Comparison of ENCODE assay signal across 5 worm cellular contexts in genomic region chrIV:682726-683340, ce11.
TF ChIP-seq lines count a peak whose summit lies in the region.

No protein-coding gene starts in this region.

TF ChIP-seq in whole organism, L1 larva, 84 proteins besides CTCF, POLR2A, EP300 and RAD21 (continues in another document):
- TF ChIP-seq hlh-4 (tag; optimal IDR thresholded peaks at IDR 0.05; lab: Kevin White, UChicago) (no peak), vab-15 (tag; optimal IDR thresholded peaks at IDR 0.05; lab: Kevin White, UChicago) (no peak), unc-62 (GFP tag; optimal IDR thresholded peaks at IDR 0.05; lab: Kevin White, UChicago) (no peak), ceh-82 (tag; optimal IDR thresholded peaks at IDR 0.05; lab: Kevin White, UChicago) (peak; percentile 17 to 57 (median 54)), unc-30 (tag; optimal IDR thresholded peaks at IDR 0.05; lab: Kevin White, UChicago) (no peak), nhr-84 (tag; optimal IDR thresholded peaks at IDR 0.05; lab: Kevin White, UChicago) (no peak), alr-1 (tag; optimal IDR thresholded peaks at IDR 0.05; lab: Kevin White, UChicago; ENCODE audit: borderline replicate concordance) (no peak), unc-86 (tag; optimal IDR thresholded peaks at IDR 0.05; lab: Kevin White, UChicago) (peak; percentile 34), lin-35 (GFP tag; optimal IDR thresholded peaks at IDR 0.05; lab: Kevin White, UChicago) (peak; percentile 52 to 75), snpc-4 (tag; optimal IDR thresholded peaks at IDR 0.05; lab: Kevin White, UChicago) (peak; percentile 54), egl-27 (tag; optimal IDR thresholded peaks at IDR 0.05; lab: Kevin White, UChicago) (no peak), tlp-1 (tag; optimal IDR thresholded peaks at IDR 0.05; lab: Kevin White, UChicago) (no peak), ceh-8 (GFP tag; optimal IDR thresholded peaks at IDR 0.05; lab: Kevin White, UChicago) (no peak), isw-1 (GFP tag; IDR thresholded peaks at IDR 0.05; lab: Robert Waterston, UW) (no peak), nhr-28 (tag; optimal IDR thresholded peaks at IDR 0.05; lab: Kevin White, UChicago) (no peak), nhr-77 (tag; optimal IDR thresholded peaks at IDR 0.05; lab: Kevin White, UChicago) (peak; percentile 35), aha-1 (tag; optimal IDR thresholded peaks at IDR 0.05; lab: Kevin White, UChicago) (no peak), nhr-237 (tag; optimal IDR thresholded peaks at IDR 0.05; lab: Kevin White, UChicago) (no peak), egl-13 (tag; optimal IDR thresholded peaks at IDR 0.05; lab: Kevin White, UChicago) (peak; percentile 46)

TF ChIP-seq in whole organism, L3 larva, 47 proteins besides CTCF, POLR2A, EP300 and RAD21 (continues in another document):
- no peak for TF ChIP-seq egl-5 (tag; optimal IDR thresholded peaks at IDR 0.05; lab: Kevin White, UChicago)
- peak; percentile 65 for TF ChIP-seq jun-1 (tag; optimal IDR thresholded peaks at IDR 0.05; lab: Kevin White, UChicago)
- no peak for TF ChIP-seq mml-1 (tag; optimal IDR thresholded peaks at IDR 0.05; lab: Kevin White, UChicago)
- TF ChIP-seq nhr-237 (tag; optimal IDR thresholded peaks at IDR 0.05; lab: Kevin White, UChicago) = no peak
- peak; percentile 77 for TF ChIP-seq nhr-23 (tag; optimal IDR thresholded peaks at IDR 0.05; lab: Kevin White, UChicago)
- TF ChIP-seq fos-1 (tag; optimal IDR thresholded peaks at IDR 0.05; lab: Kevin White, UChicago) = no peak
- peak; percentile 48 for TF ChIP-seq nhr-43 (tag; optimal IDR thresholded peaks at IDR 0.05; lab: Kevin White, UChicago; ENCODE audit: poor library complexity, severe bottlenecking)
- peak; percentile 83 for TF ChIP-seq hmg-11 (tag; optimal IDR thresholded peaks at IDR 0.05; lab: Kevin White, UChicago)
- no peak for TF ChIP-seq elt-1 (tag; optimal IDR thresholded peaks at IDR 0.05; lab: Kevin White, UChicago)
- no peak for TF ChIP-seq sea-2 (GFP tag; optimal IDR thresholded peaks at IDR 0.05; lab: Kevin White, UChicago)
- TF ChIP-seq snpc-4 (tag; optimal IDR thresholded peaks at IDR 0.05; lab: Kevin White, UChicago) = peak; percentile 25
- no peak for TF ChIP-seq ama-1 (optimal IDR thresholded peaks at IDR 0.05; lab: Kevin White, UChicago)
- no peak for TF ChIP-seq nhr-67 (tag; optimal IDR thresholded peaks at IDR 0.05; lab: Kevin White, UChicago)
- TF ChIP-seq daf-12 (tag; optimal IDR thresholded peaks at IDR 0.05; lab: Kevin White, UChicago) = no peak
- no peak for TF ChIP-seq nhr-11 (tag; optimal IDR thresholded peaks at IDR 0.05; lab: Kevin White, UChicago)
- TF ChIP-seq ceh-82 (tag; optimal IDR thresholded peaks at IDR 0.05; lab: Kevin White, UChicago) = peak; percentile 47
- peak; percentile 53 for TF ChIP-seq tbx-2 (tag; optimal IDR thresholded peaks at IDR 0.05; lab: Kevin White, UChicago)
- no peak for TF ChIP-seq nhr-77 (tag; optimal IDR thresholded peaks at IDR 0.05; lab: Kevin White, UChicago)
- no peak for TF ChIP-seq egl-27 (tag; optimal IDR thresholded peaks at IDR 0.05; lab: Kevin White, UChicago)
- peak; percentile 17 for TF ChIP-seq unc-62 (GFP tag; optimal IDR thresholded peaks at IDR 0.05; lab: Kevin White, UChicago)

TF ChIP-seq in whole organism, early embryonic, 17 proteins besides CTCF, POLR2A, EP300 and RAD21:
- peak; percentile 68 for TF ChIP-seq ceh-36 (tag; optimal IDR thresholded peaks at IDR 0.05; lab: Kevin White, UChicago)
- peak; percentile 72 for TF ChIP-seq hnd-1 (tag; optimal IDR thresholded peaks at IDR 0.05; lab: Kevin White, UChicago)
- peak; percentile 70 for TF ChIP-seq F13C5.2 (tag; optimal IDR thresholded peaks at IDR 0.05; lab: Kevin White, UChicago)
- peak; percentile 85 for TF ChIP-seq sea-1 (GFP tag; conservative IDR thresholded peaks at IDR 0.05; lab: Robert Waterston, UW)
- TF ChIP-seq tbx-11 (GFP tag; IDR thresholded peaks at IDR 0.05; lab: Robert Waterston, UW) = peak; percentile 85
- TF ChIP-seq tra-4 (tag; optimal IDR thresholded peaks at IDR 0.05; lab: Kevin White, UChicago) = peak; percentile 2
- TF ChIP-seq hmg-4 (GFP tag; optimal IDR thresholded peaks at IDR 0.05; lab: Kevin White, UChicago) = peak; percentile 93
- TF ChIP-seq B0310.2 (tag; optimal IDR thresholded peaks at IDR 0.05; lab: Kevin White, UChicago) = peak; percentile 73
- peak; percentile 84 for TF ChIP-seq aly-1 (tag; optimal IDR thresholded peaks at IDR 0.05; lab: Kevin White, UChicago)
- no peak for TF ChIP-seq ama-1 (optimal IDR thresholded peaks at IDR 0.05; lab: Kevin White, UChicago)
- TF ChIP-seq ets-7 (tag; optimal IDR thresholded peaks at IDR 0.05; lab: Kevin White, UChicago) = peak; percentile 50
- peak; percentile 41 for TF ChIP-seq hmbx-1 (tag; optimal IDR thresholded peaks at IDR 0.05; lab: Kevin White, UChicago)
- peak; percentile 89 for TF ChIP-seq pes-1 (GFP tag; IDR thresholded peaks at IDR 0.05; lab: Robert Waterston, UW)
- peak; percentile 74 for TF ChIP-seq ceh-13 (GFP tag; optimal IDR thresholded peaks at IDR 0.05; lab: Kevin White, UChicago)
- peak; percentile 79 for TF ChIP-seq tbx-37 (GFP tag; conservative IDR thresholded peaks at IDR 0.05; lab: Robert Waterston, UW)
- TF ChIP-seq scrt-1 (GFP tag; IDR thresholded peaks at IDR 0.05; lab: Robert Waterston, UW) = peak; percentile 87
- peak; percentile 86 for TF ChIP-seq flt-1 (GFP tag; IDR thresholded peaks at IDR 0.05; lab: Robert Waterston, UW)

TF ChIP-seq in whole organism, midembryonic, 9 proteins besides CTCF, POLR2A, EP300 and RAD21:
- TF ChIP-seq ref-1 (GFP tag; conservative IDR thresholded peaks at IDR 0.05; lab: Robert Waterston, UW) = peak; percentile 75
- TF ChIP-seq tab-1 (GFP tag; IDR thresholded peaks at IDR 0.05; lab: Robert Waterston, UW) = peak; percentile 86
- TF ChIP-seq cog-1 (tag; optimal IDR thresholded peaks at IDR 0.05; lab: Kevin White, UChicago) = peak; percentile 40
- peak; percentile 79 for TF ChIP-seq T22C8.4 (GFP tag; IDR thresholded peaks at IDR 0.05; lab: Robert Waterston, UW)
- peak; percentile 79 for TF ChIP-seq ztf-29 (GFP tag; IDR thresholded peaks at IDR 0.05; lab: Robert Waterston, UW)
- TF ChIP-seq med-1 (GFP tag; optimal IDR thresholded peaks at IDR 0.05; lab: Kevin White, UChicago; ENCODE audit: insufficient read depth) = peak; percentile 53
- TF ChIP-seq flt-1 (GFP tag; IDR thresholded peaks at IDR 0.05; lab: Robert Waterston, UW) = peak; percentile 94
- TF ChIP-seq ztf-23 (GFP tag; IDR thresholded peaks at IDR 0.05; lab: Robert Waterston, UW) = peak; percentile 89
- peak; percentile 88 for TF ChIP-seq klf-2 (GFP tag; conservative IDR thresholded peaks at IDR 0.05; lab: Robert Waterston, UW)

TF ChIP-seq in whole organism, young adult, 124 proteins besides CTCF, POLR2A, EP300 and RAD21 (continues in another document):
- TF ChIP-seq F52B5.7 (tag; optimal IDR thresholded peaks at IDR 0.05; lab: Kevin White, UChicago) (peak; percentile 78), nhr-80 (tag; optimal IDR thresholded peaks at IDR 0.05; lab: Kevin White, UChicago) (peak; percentile 35), rcor-1 (GFP tag; IDR thresholded peaks at IDR 0.05; lab: Robert Waterston, UW) (peak; percentile 73; the same call in 1 of the 2 replicates), snpc-3.4 (tag; optimal IDR thresholded peaks at IDR 0.05; lab: Kevin White, UChicago) (peak; percentile 44), hlh-12 (tag; optimal IDR thresholded peaks at IDR 0.05; lab: Kevin White, UChicago) (peak; percentile 26), nhr-179 (tag; optimal IDR thresholded peaks at IDR 0.05; lab: Kevin White, UChicago) (peak; percentile 56), ama-1 (optimal IDR thresholded peaks at IDR 0.05; lab: Kevin White, UChicago) (no peak), ama-1 (GFP tag; optimal IDR thresholded peaks at IDR 0.05; lab: Kevin White, UChicago) (peak in 1 of 2 experiments; percentile 36), fkh-3 (tag; optimal IDR thresholded peaks at IDR 0.05; lab: Kevin White, UChicago) (peak; percentile 28), mel-28 (tag; optimal IDR thresholded peaks at IDR 0.05; lab: Kevin White, UChicago; ENCODE audit: borderline replicate concordance) (no peak), bed-2 (GFP tag; IDR thresholded peaks at IDR 0.05; lab: Robert Waterston, UW) (no peak), nfya-2 (GFP tag; IDR thresholded peaks at IDR 0.05; lab: Robert Waterston, UW) (no peak), cebp-2 (GFP tag; IDR thresholded peaks at IDR 0.05; lab: Robert Waterston, UW) (peak; percentile 68; the same call in 1 of the 2 replicates), ceh-91 (GFP tag; IDR thresholded peaks at IDR 0.05; lab: Robert Waterston, UW) (no peak), ceh-79 (tag; optimal IDR thresholded peaks at IDR 0.05; lab: Kevin White, UChicago) (peak; percentile 66), ztf-26 (tag; optimal IDR thresholded peaks at IDR 0.05; lab: Kevin White, UChicago) (peak; percentile 70), tbp1 (GFP tag; optimal IDR thresholded peaks at IDR 0.05; lab: Kevin White, UChicago) (peak; percentile 97), lsl-1 (GFP tag; optimal IDR thresholded peaks at IDR 0.05; lab: Kevin White, UChicago) (peak; percentile 33), B0336.3 (GFP tag; IDR thresholded peaks at IDR 0.05; lab: Robert Waterston, UW) (peak; percentile 69), B0019.2 (GFP tag; conservative IDR thresholded peaks at IDR 0.05; lab: Robert Waterston, UW) (no peak), lir-1 (GFP tag; conservative IDR thresholded peaks at IDR 0.05; lab: Robert Waterston, UW) (peak; percentile 60; the same call in 1 of the 2 replicates), ceh-100 (GFP tag; IDR thresholded peaks at IDR 0.05; lab: Robert Waterston, UW) (peak; percentile 61), F22D6.2 (tag; optimal IDR thresholded peaks at IDR 0.05; lab: Kevin White, UChicago) (peak; percentile 20), lin-35 (GFP tag; optimal IDR thresholded peaks at IDR 0.05; lab: Kevin White, UChicago) (no peak), F33H1.4 (GFP tag; IDR thresholded peaks at IDR 0.05; lab: Robert Waterston, UW) (0 out of 2 replicates have a peak, but pooled peaks have one; percentile 19), ets-4 (GFP tag; optimal IDR thresholded peaks at IDR 0.05; lab: Kevin White, UChicago) (peak; percentile 75), zfh-2 (GFP tag; conservative IDR thresholded peaks at IDR 0.05; lab: Robert Waterston, UW) (peak; percentile 62), egl-18 (GFP tag; IDR thresholded peaks at IDR 0.05; lab: Robert Waterston, UW) (no peak), ztf-3 (GFP tag; optimal IDR thresholded peaks at IDR 0.05; lab: Kevin White, UChicago) (peak; percentile 41), hrde-1 (tag; optimal IDR thresholded peaks at IDR 0.05; lab: Kevin White, UChicago; ENCODE audit: borderline replicate concordance) (no peak), ztf-28 (GFP tag; IDR thresholded peaks at IDR 0.05; lab: Robert Waterston, UW) (0 out of 2 replicates have a peak, but pooled peaks have one; percentile 51), ztf-6 (GFP tag; IDR thresholded peaks at IDR 0.05; lab: Robert Waterston, UW) (peak; percentile 79), chd-7 (tag; optimal IDR thresholded peaks at IDR 0.05; lab: Kevin White, UChicago) (peak; percentile 68), F57A8.1 (GFP tag; optimal IDR thresholded peaks at IDR 0.05; lab: Kevin White, UChicago) (peak; percentile 76), ceh-27 (GFP tag; optimal IDR thresholded peaks at IDR 0.05; lab: Kevin White, UChicago) (peak; percentile 75)

Comparison
In these comparisons a context has a peak if more than half of its experiments do, and no peak if none do; other contexts are left out.
1. Of the 8 proteins assayed by ChIP-seq in both whole organism, young adult and whole organism, L1 larva: peak only in whole organism, young adult: unc-130; only in whole organism, L1 larva: dpl-1, efl-1 and lin-35; in both: nhr-90; in neither: 1; mixed calls (peak in some experiments, not most) for 2.